Fruit fly (Drosophila melanogaster): ENCODE data around the gene Tsp39D.

Gene Tsp39D

dm6 chr2L:21344203-21344753 lies at the start of gene Tsp39D:
TSS of gene Tsp39D (plus strand) at chr2L:21344607.
- TF ChIP-seq CG7045 (GFP tag; optimal IDR thresholded peaks at IDR 0.05) (no peak), Crg-1 (GFP tag; optimal IDR thresholded peaks at IDR 0.05) (no peak), CG14711 (tag; optimal IDR thresholded peaks at IDR 0.05) (no peak), Mnt (GFP tag; optimal IDR thresholded peaks at IDR 0.05) (no peak), CG33017 (tag; optimal IDR thresholded peaks at IDR 0.05) (no peak), CG11617 (GFP tag; optimal IDR thresholded peaks at IDR 0.05) (peak; percentile 3), tj (GFP tag; optimal IDR thresholded peaks at IDR 0.05) (no peak), cnc (optimal IDR thresholded peaks at IDR 0.05) (peak in 1 of 2 experiments; percentile 82), CG7101 (tag; optimal IDR thresholded peaks at IDR 0.05) (no peak), pad (GFP tag; optimal IDR thresholded peaks at IDR 0.05) (no peak), CG1620 (GFP tag; optimal IDR thresholded peaks at IDR 0.05) (no peak), Hr96 (GFP tag; optimal IDR thresholded peaks at IDR 0.05) (no peak), bab1 (GFP tag; optimal IDR thresholded peaks at IDR 0.05) (peak; percentile 46), toe (GFP tag; optimal IDR thresholded peaks at IDR 0.05) (no peak), CG5204 (GFP tag; optimal IDR thresholded peaks at IDR 0.05) (no peak), ovo (GFP tag; optimal IDR thresholded peaks at IDR 0.05) (no peak), CG12768 (GFP tag; optimal IDR thresholded peaks at IDR 0.05) (no peak)

- no peak for TF ChIP-seq Clk (GFP tag; optimal IDR thresholded peaks at IDR 0.05)
- TF ChIP-seq CG7101 (tag; optimal IDR thresholded peaks at IDR 0.05): no peak
- no peak for TF ChIP-seq Crg-1 (GFP tag; optimal IDR thresholded peaks at IDR 0.05)
- TF ChIP-seq kay (GFP tag; ENCODE audit: borderline replicate concordance): no peak
- TF ChIP-seq bab1 (GFP tag; optimal IDR thresholded peaks at IDR 0.05): no peak
- no peak for TF ChIP-seq CG5204 (GFP tag; optimal IDR thresholded peaks at IDR 0.05)
- no peak for TF ChIP-seq cic (GFP tag; optimal IDR thresholded peaks at IDR 0.05)
- TF ChIP-seq CG11617 (GFP tag; optimal IDR thresholded peaks at IDR 0.05): no peak
- no peak for TF ChIP-seq pad (GFP tag; optimal IDR thresholded peaks at IDR 0.05)
- no peak for TF ChIP-seq Hr96 (GFP tag; optimal IDR thresholded peaks at IDR 0.05)
- TF ChIP-seq ovo (GFP tag; optimal IDR thresholded peaks at IDR 0.05): no peak
- TF ChIP-seq CG33017 (tag; optimal IDR thresholded peaks at IDR 0.05): no peak
- no peak for TF ChIP-seq toe (GFP tag; optimal IDR thresholded peaks at IDR 0.05)
- TF ChIP-seq Mnt (GFP tag; optimal IDR thresholded peaks at IDR 0.05): no peak
- TF ChIP-seq tj (GFP tag; optimal IDR thresholded peaks at IDR 0.05): no peak
- no peak for TF ChIP-seq CG1620 (GFP tag; optimal IDR thresholded peaks at IDR 0.05)
- TF ChIP-seq CG7045 (GFP tag; optimal IDR thresholded peaks at IDR 0.05): no peak
- no peak for TF ChIP-seq cnc (optimal IDR thresholded peaks at IDR 0.05)
- TF ChIP-seq CG14711 (tag; optimal IDR thresholded peaks at IDR 0.05): no peak
- TF ChIP-seq CG12768 (GFP tag; optimal IDR thresholded peaks at IDR 0.05): no peak
Observed at dm6 chr2L:21299564-21299963, 44.8 kb upstream of the Tsp39D start.

dm6 chr2L:21302064-21302463 lies 42.3 kb upstream of the Tsp39D start:
- no peak for TF ChIP-seq Mnt (GFP tag; optimal IDR thresholded peaks at IDR 0.05)
- peak; percentile 76 for TF ChIP-seq kay (GFP tag; ENCODE audit: borderline replicate concordance)
- no peak for TF ChIP-seq CG14711 (tag; optimal IDR thresholded peaks at IDR 0.05)
- no peak for TF ChIP-seq CG7045 (GFP tag; optimal IDR thresholded peaks at IDR 0.05)
- TF ChIP-seq Crg-1 (GFP tag; optimal IDR thresholded peaks at IDR 0.05): no peak
- no peak for TF ChIP-seq CG5204 (GFP tag; optimal IDR thresholded peaks at IDR 0.05)

- no peak for TF ChIP-seq CG7101 (tag; optimal IDR thresholded peaks at IDR 0.05)
Observed at dm6 chr2L:21303655-21304532, 40.5 kb upstream of the Tsp39D start.

- TF ChIP-seq CG7101 (tag; optimal IDR thresholded peaks at IDR 0.05) (no peak), bab1 (GFP tag; optimal IDR thresholded peaks at IDR 0.05) (no peak), Mnt (GFP tag; optimal IDR thresholded peaks at IDR 0.05) (no peak), CG14711 (tag; optimal IDR thresholded peaks at IDR 0.05) (no peak), cic (GFP tag; optimal IDR thresholded peaks at IDR 0.05) (no peak)
Observed at dm6 chr2L:21304533-21304850, 39.9 kb upstream of the Tsp39D start.

DNA sequence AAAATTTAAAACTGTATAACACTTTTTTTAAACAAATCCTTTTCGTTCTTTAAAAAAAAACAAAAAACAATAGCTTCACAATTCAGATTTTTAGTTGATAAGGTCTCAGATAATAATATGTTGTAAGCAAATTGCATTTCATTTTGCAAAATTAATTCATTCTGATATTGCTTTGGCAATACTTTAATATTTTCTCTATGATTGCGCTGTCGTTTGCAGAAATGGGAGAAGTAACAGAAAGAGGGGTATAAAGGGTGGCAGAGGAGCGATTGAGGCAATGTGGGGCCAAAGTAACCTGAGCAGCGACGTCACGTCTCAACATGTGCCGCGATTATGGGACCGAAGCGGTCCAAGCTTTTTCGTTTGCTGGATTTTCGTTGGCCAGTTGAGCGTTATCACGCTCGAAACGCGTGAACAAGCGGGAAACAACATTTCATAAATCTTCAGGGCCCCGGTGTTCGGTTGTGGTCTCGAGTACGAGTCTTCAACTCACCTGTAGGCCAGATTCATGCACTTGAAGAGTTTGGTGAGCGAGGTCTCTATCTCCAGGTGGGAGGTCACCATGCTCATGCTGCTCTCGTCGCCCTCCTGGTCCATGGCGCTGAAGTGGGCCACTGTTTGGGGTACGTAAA lies 36.5 kb upstream of the Tsp39D start:
- TF ChIP-seq CG11617 (GFP tag; optimal IDR thresholded peaks at IDR 0.05) (no peak), bab1 (GFP tag; optimal IDR thresholded peaks at IDR 0.05) (peak; percentile 6), tj (GFP tag; optimal IDR thresholded peaks at IDR 0.05) (peak; percentile 100), CG7101 (tag; optimal IDR thresholded peaks at IDR 0.05) (no peak), CG1620 (GFP tag; optimal IDR thresholded peaks at IDR 0.05) (peak; percentile 10), cnc (optimal IDR thresholded peaks at IDR 0.05) (no peak), CG7045 (GFP tag; optimal IDR thresholded peaks at IDR 0.05) (no peak), Mnt (GFP tag; optimal IDR thresholded peaks at IDR 0.05) (peak; percentile 43), CG14711 (tag; optimal IDR thresholded peaks at IDR 0.05) (peak; percentile 56)

Data from whole organism, adult.